Fruit fly (Drosophila melanogaster): ENCODE data around the gene CG34124.

The CG34124 gene

DNA sequence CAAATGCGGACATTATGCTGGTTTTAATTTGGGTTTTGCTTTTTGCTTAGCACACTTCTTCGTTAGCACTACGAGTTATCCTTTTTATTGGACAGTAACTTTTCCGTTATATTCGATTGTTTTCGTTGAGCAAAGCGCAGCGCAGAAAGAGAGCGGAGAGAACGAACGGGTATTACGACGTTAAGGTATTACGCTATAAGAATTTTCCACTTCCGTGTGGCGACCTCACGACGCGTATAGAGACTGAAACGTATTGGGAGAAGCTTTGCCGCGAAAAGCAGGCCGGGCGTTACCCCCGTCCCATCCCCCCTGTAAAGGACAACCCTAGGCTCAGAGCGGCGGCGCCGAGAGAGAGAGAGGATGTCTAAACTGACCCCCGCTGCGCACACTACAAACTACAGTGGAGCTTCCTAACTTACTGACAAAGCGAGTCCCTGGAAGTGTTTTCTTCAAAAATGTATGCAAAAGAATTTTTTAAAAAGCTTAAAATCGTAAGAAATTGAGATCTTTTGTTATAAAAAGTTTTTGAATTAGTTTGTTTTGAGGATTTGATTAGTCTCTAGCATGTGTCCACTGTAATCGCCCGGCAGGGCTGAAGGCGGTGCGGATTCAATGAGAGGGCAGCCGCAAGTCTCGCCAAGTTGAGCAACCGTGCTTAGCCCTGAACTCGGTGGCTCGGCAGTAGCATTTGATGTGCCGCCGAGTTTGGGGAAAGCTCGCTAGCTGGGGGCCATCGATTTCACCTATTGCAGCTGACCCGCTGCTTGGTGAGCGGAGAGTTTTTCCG lies 46.7 kb downstream of the CG34124 start:
- TF ChIP-seq CG17806 (tag; optimal IDR thresholded peaks at IDR 0.05) (peak; percentile 89), CG12605 (GFP tag; IDR thresholded peaks at IDR 0.05) (peak; percentile 91), Ets98B (GFP tag; IDR thresholded peaks at IDR 0.05) (peak; percentile 88), CG34367 (tag; optimal IDR thresholded peaks at IDR 0.05) (peak; percentile 88), gl (tag; optimal IDR thresholded peaks at IDR 0.05) (peak; percentile 73), CG9948 (tag; optimal IDR thresholded peaks at IDR 0.05) (peak; percentile 89), CG8301 (tag; optimal IDR thresholded peaks at IDR 0.05) (peak; percentile 81), D1 (tag; optimal IDR thresholded peaks at IDR 0.05) (peak; percentile 41), rn (GFP tag; IDR thresholded peaks at IDR 0.05) (peak; percentile 61; the same call in 1 of the 2 replicates), CG13204 (GFP tag; optimal IDR thresholded peaks at IDR 0.05) (peak; percentile 69), fd96Ca (GFP tag; IDR thresholded peaks at IDR 0.05) (peak; percentile 90), CG10348 (GFP tag; IDR thresholded peaks at IDR 0.05) (peak; percentile 76), CG32121 (GFP tag; IDR thresholded peaks at IDR 0.05) (peak; percentile 89), CG14655 (GFP tag; optimal IDR thresholded peaks at IDR 0.05) (peak; percentile 83), Pif1B (GFP tag; optimal IDR thresholded peaks at IDR 0.05) (peak; percentile 86), CG4496 (GFP tag; IDR thresholded peaks at IDR 0.05) (peak; percentile 94), Pif1A (GFP tag; optimal IDR thresholded peaks at IDR 0.05) (peak; percentile 90), EcR (GFP tag; optimal IDR thresholded peaks at IDR 0.05) (peak; percentile 38), CG8159 (tag; optimal IDR thresholded peaks at IDR 0.05) (peak; percentile 90), Snoo (tag; optimal IDR thresholded peaks at IDR 0.05) (peak; percentile 70), CG15710 (tag; optimal IDR thresholded peaks at IDR 0.05) (peak; percentile 90)

DNA sequence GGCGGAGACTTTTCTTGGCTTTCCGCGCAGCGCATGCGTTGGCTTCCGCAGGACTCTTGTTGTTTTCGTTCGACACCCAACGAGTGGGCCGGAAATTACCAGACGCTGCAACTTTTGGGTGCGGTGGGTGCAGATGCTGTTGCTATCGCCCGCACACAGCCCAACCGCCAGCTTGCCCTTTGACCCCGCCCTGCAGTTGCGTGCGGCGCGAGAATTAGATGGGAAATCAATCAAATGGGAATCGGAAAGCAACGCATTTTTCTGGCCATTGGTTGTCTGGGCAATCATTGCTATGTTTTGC lies 47.2 kb downstream of the CG34124 start:
- TF ChIP-seq Pif1A (GFP tag; optimal IDR thresholded peaks at IDR 0.05): no peak
- TF ChIP-seq CG17806 (tag; optimal IDR thresholded peaks at IDR 0.05): no peak
- no peak for TF ChIP-seq CG15710 (tag; optimal IDR thresholded peaks at IDR 0.05)
- no peak for TF ChIP-seq CG32121 (GFP tag; IDR thresholded peaks at IDR 0.05)
- no peak for TF ChIP-seq Ets98B (GFP tag; IDR thresholded peaks at IDR 0.05)
- TF ChIP-seq CG12605 (GFP tag; IDR thresholded peaks at IDR 0.05): no peak
- TF ChIP-seq CG10348 (GFP tag; IDR thresholded peaks at IDR 0.05): no peak
- no peak for TF ChIP-seq CG14655 (GFP tag; optimal IDR thresholded peaks at IDR 0.05)
- no peak for TF ChIP-seq Snoo (tag; optimal IDR thresholded peaks at IDR 0.05)
- no peak for TF ChIP-seq CG8159 (tag; optimal IDR thresholded peaks at IDR 0.05)
- TF ChIP-seq CG8301 (tag; optimal IDR thresholded peaks at IDR 0.05): no peak
- TF ChIP-seq Pif1B (GFP tag; optimal IDR thresholded peaks at IDR 0.05): no peak

DNA sequence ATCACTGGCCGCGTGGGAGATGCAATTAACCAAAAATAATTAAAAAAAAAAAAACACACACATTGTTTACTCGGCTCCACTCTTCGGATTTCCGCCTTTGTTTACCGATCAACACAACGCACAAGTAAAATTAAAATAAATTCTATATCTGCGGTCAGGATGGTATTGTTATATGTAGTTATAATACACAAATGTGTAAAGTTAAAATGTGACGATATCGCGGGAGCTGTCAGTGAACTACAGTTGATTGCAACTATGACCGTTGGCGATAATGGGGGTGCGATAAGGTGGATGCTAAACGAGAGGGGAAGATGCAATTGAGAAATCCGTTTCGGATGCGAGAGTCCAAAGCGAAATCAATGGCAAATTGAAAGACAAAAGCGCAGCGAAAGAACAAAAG lies 48.1 kb downstream of the CG34124 start:
- TF ChIP-seq CG17806 (tag; optimal IDR thresholded peaks at IDR 0.05) (no peak), EcR (GFP tag; optimal IDR thresholded peaks at IDR 0.05) (peak; percentile 47)

DNA sequence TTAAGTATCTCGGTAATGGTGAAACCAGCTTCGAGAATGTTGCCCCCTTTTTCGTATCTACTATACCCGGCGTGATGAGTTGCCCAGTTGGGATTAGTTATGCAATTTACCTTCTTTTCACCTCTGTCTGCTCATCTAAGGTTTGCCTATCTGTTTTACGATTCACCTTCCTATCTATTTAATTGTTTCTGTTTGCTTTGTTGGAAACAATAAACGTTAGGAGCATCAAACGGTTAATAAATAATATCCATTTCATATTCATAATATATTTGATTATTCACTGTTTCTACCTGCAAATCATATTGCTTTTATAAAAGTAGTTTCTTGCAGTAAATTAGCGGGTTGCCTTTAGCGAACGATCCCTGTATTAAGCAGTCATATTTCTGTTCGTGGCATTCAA lies 49.0 kb downstream of the CG34124 start:
- TF ChIP-seq fd96Ca (GFP tag; IDR thresholded peaks at IDR 0.05) (no peak), rn (GFP tag; IDR thresholded peaks at IDR 0.05) (no peak), CG10348 (GFP tag; IDR thresholded peaks at IDR 0.05) (no peak), CG15710 (tag; optimal IDR thresholded peaks at IDR 0.05) (no peak), CG8301 (tag; optimal IDR thresholded peaks at IDR 0.05) (no peak), Ets98B (GFP tag; IDR thresholded peaks at IDR 0.05) (peak; percentile 25; the same call in 1 of the 2 replicates), Pif1A (GFP tag; optimal IDR thresholded peaks at IDR 0.05) (no peak), gl (tag; optimal IDR thresholded peaks at IDR 0.05) (no peak), D1 (tag; optimal IDR thresholded peaks at IDR 0.05) (no peak), CG12605 (GFP tag; IDR thresholded peaks at IDR 0.05) (no peak), Snoo (tag; optimal IDR thresholded peaks at IDR 0.05) (no peak), Pif1B (GFP tag; optimal IDR thresholded peaks at IDR 0.05) (no peak), CG14655 (GFP tag; optimal IDR thresholded peaks at IDR 0.05) (no peak), EcR (GFP tag; optimal IDR thresholded peaks at IDR 0.05) (peak; percentile 19), CG13204 (GFP tag; optimal IDR thresholded peaks at IDR 0.05) (no peak), CG17806 (tag; optimal IDR thresholded peaks at IDR 0.05) (no peak), CG32121 (GFP tag; IDR thresholded peaks at IDR 0.05) (no peak), CG4496 (GFP tag; IDR thresholded peaks at IDR 0.05) (no peak), CG8159 (tag; optimal IDR thresholded peaks at IDR 0.05) (peak; percentile 0), CG9948 (tag; optimal IDR thresholded peaks at IDR 0.05) (no peak), CG34367 (tag; optimal IDR thresholded peaks at IDR 0.05) (no peak)

DNA sequence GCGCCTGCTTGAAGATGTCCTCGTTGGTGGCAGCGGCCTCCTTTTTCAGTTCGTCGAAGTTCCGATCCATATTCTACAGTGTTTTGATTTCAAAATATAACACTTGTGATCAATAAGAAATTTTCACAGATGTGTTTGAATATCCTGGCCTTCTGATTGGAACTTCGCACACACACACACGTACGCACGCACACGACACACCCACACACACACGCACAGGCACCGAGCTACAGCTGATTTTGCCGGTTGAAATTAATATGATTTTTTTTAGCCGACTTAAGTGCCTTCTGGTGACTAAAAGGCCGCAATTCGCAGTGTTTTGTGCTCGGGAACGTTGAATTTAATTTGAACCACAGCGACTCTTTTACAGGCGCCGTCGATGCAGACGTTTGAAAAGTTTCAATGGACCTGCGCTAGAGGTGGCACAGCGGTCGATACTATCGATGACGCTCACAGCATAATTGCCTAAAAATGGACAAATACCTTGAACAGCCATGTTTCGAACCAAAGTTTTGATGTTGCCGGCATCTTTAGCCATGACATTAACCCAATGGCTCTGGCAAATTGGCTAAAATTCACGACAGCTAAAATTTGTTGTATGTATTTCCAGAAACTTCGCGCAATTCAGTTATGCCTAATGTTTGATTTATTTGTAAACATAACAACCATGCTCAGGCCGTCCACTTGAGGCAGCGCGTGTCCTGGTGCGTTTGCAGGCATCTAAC lies 51.3 kb downstream of the CG34124 start, which contains the start of gene Rtnl1:
Rtnl1 (minus strand) TSS at position 415 of the 725 bp plus-strand sequence.
- TF ChIP-seq EcR (GFP tag; optimal IDR thresholded peaks at IDR 0.05) (peak; percentile 44), CG14655 (GFP tag; optimal IDR thresholded peaks at IDR 0.05) (no peak), CG4496 (GFP tag; IDR thresholded peaks at IDR 0.05) (peak; percentile 34; the same call in 1 of the 3 replicates), CG15710 (tag; optimal IDR thresholded peaks at IDR 0.05) (no peak), CG17806 (tag; optimal IDR thresholded peaks at IDR 0.05) (peak; percentile 11), Ets98B (GFP tag; IDR thresholded peaks at IDR 0.05) (no peak), CG9948 (tag; optimal IDR thresholded peaks at IDR 0.05) (no peak), Pif1B (GFP tag; optimal IDR thresholded peaks at IDR 0.05) (no peak), CG10348 (GFP tag; IDR thresholded peaks at IDR 0.05) (no peak), gl (tag; optimal IDR thresholded peaks at IDR 0.05) (no peak), CG8159 (tag; optimal IDR thresholded peaks at IDR 0.05) (no peak), rn (GFP tag; IDR thresholded peaks at IDR 0.05) (no peak), CG12605 (GFP tag; IDR thresholded peaks at IDR 0.05) (0 out of 2 replicates have a peak, but pooled peaks have one; percentile 12), CG13204 (GFP tag; optimal IDR thresholded peaks at IDR 0.05) (no peak), CG8301 (tag; optimal IDR thresholded peaks at IDR 0.05) (no peak), CG32121 (GFP tag; IDR thresholded peaks at IDR 0.05) (no peak), D1 (tag; optimal IDR thresholded peaks at IDR 0.05) (no peak), CG34367 (tag; optimal IDR thresholded peaks at IDR 0.05) (no peak)
